Worm (Caenorhabditis elegans) whole organism, late embryonic: ENCODE results near the gene cup-5.

ENCODE experiments used
- ceh-24 ChIP-seq: sonication (generic microtip); optimal IDR thresholded peaks from 2 replicates; lab custom pipeline; 2016; ENCODE audit warnings: mild to moderate bottlenecking, missing genetic modification characterization, missing compliant biosample characterization
- elt-2 ChIP-seq: sonication (generic microtip); optimal IDR thresholded peaks from 2 replicates; lab custom pipeline; 2016; ENCODE audit warnings: missing genetic modification reagents, missing genetic modification characterization, missing compliant biosample characterization
- nhr-11 ChIP-seq: fragments of 150-350 bp; optimal IDR thresholded peaks from 2 replicates; lab custom pipeline; 2014; ENCODE audit warnings: missing biosample characterization, missing genetic modification characterization
- tbx-2 ChIP-seq: sonication (generic microtip); optimal IDR thresholded peaks from 2 replicates; lab custom pipeline; 2016; ENCODE audit warnings: missing genetic modification characterization, missing compliant biosample characterization

DNA sequence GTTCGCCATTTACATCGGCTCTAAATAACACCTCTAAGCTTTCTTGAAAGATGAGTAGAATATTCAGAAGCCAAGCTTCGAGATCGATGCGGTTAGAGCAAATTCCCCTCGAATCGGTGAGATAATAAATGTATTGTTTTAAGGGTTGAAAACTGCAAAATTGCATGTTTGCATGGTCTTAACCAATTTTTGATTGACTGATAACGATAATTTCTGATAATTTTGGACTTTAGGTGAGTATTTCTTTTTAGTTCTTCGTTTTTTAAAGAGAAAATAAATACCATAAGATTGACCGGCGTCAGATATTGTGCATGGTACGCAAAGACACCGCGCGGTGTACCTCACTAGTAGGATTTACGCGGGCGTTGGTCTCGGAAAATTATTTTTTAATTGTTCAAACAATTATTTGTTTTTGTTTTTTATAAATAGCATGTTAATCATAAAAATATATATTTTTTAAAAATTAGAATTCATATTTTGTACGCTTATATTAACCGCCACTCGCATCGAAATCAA is at the start of gene cup-5:
- no peak for TF ChIP-seq ceh-24 (tag; lab: Kevin White, UChicago)
- no peak for TF ChIP-seq nhr-11 (tag; lab: Kevin White, UChicago)
- no peak for TF ChIP-seq tbx-2 (tag; lab: Kevin White, UChicago)
- TF ChIP-seq elt-2 (tag; lab: Kevin White, UChicago) = no peak
